Worm (Caenorhabditis elegans) whole organism, L3 larva: ENCODE results near the gene irld-24.
A peak's percentile ranks its signal among the peaks of the same experiment; 100 is the strongest.

Experiments used
- ceh-82 ChIP-seq: fragments of 150-350 bp; optimal IDR thresholded peaks from 2 replicates; lab custom pipeline; 2014; ENCODE audit warnings: missing biosample characterization, missing genetic modification characterization
- ceh-9 ChIP-seq: sonication (generic microtip); optimal IDR thresholded peaks from 2 replicates; lab custom pipeline; 2018; ENCODE audit warnings: missing biosample characterization, missing genetic modification characterization
- daf-12 ChIP-seq: fragments of 150-350 bp; optimal IDR thresholded peaks from 2 replicates; lab custom pipeline; 2014; ENCODE audit warnings: missing biosample characterization, missing genetic modification reagents, missing genetic modification characterization
- egl-27 ChIP-seq: sonication (generic microtip); optimal IDR thresholded peaks from 4 replicates; lab custom pipeline; 2017; ENCODE audit warnings: missing biosample characterization, missing genetic modification reagents, missing genetic modification characterization
- elt-1 ChIP-seq: fragments of 150-350 bp; optimal IDR thresholded peaks from 2 replicates; lab custom pipeline; 2014; ENCODE audit warnings: missing biosample characterization, missing genetic modification characterization
- elt-2 ChIP-seq: sonication (generic microtip); optimal IDR thresholded peaks from 2 replicates; lab custom pipeline; 2016; ENCODE audit warnings: missing genetic modification reagents, mild to moderate bottlenecking, missing genetic modification characterization, missing compliant biosample characterization
- fkh-10 ChIP-seq: sonication (generic microtip); optimal IDR thresholded peaks from 2 replicates; lab custom pipeline; 2017; ENCODE audit warnings: missing biosample characterization, missing genetic modification reagents, missing genetic modification characterization
- fkh-2 ChIP-seq: fragments of 150-350 bp; optimal IDR thresholded peaks from 2 replicates; lab custom pipeline; 2014; ENCODE audit warnings: missing biosample characterization, missing genetic modification reagents, missing genetic modification characterization
- jun-1 ChIP-seq: fragments of 150-350 bp; optimal IDR thresholded peaks from 2 replicates; lab custom pipeline; 2014; ENCODE audit warnings: missing biosample characterization, missing genetic modification reagents, missing genetic modification characterization
- lin-15B ChIP-seq: fragments of 150-350 bp; optimal IDR thresholded peaks from 2 replicates; lab custom pipeline; 2014; ENCODE audit warnings: missing biosample characterization, missing genetic modification characterization
- lin-39 ChIP-seq: fragments of 150-350 bp; optimal IDR thresholded peaks from 2 replicates; lab custom pipeline; 2018; ENCODE audit warnings: missing biosample characterization, missing genetic modification reagents, missing genetic modification characterization
- mdl-1 ChIP-seq: fragments of 150-350 bp; optimal IDR thresholded peaks from 2 replicates; lab custom pipeline; 2014; ENCODE audit warnings: missing biosample characterization, missing genetic modification characterization
- nfya-1 ChIP-seq: sonication (generic microtip); optimal IDR thresholded peaks from 2 replicates; lab custom pipeline; 2017; ENCODE audit warnings: missing genetic modification characterization, mild to moderate bottlenecking, missing compliant biosample characterization, antibody characterized with exemption, moderate library complexity; ENCODE audit not compliant: insufficient read depth
- nhr-12 ChIP-seq: fragments of 150-350 bp; optimal IDR thresholded peaks from 2 replicates; lab custom pipeline; 2014; ENCODE audit warnings: missing biosample characterization, missing genetic modification characterization
- nhr-43 ChIP-seq: sonication (generic microtip); optimal IDR thresholded peaks from 2 replicates; lab custom pipeline; 2016; ENCODE audit warnings: mild to moderate bottlenecking, missing genetic modification characterization, missing compliant biosample characterization; ENCODE audit not compliant: poor library complexity, severe bottlenecking
- nhr-77 ChIP-seq: fragments of 150-350 bp; optimal IDR thresholded peaks from 2 replicates; lab custom pipeline; 2014; ENCODE audit warnings: missing biosample characterization, missing genetic modification characterization
- pha-4 ChIP-seq: fragments of 150-350 bp; optimal IDR thresholded peaks from 2 replicates; lab custom pipeline; 2014; ENCODE audit warnings: missing biosample characterization, missing genetic modification reagents, missing genetic modification characterization
- pqm-1 ChIP-seq: fragments of 150-350 bp; optimal IDR thresholded peaks from 2 replicates; lab custom pipeline; 2017; ENCODE audit warnings: missing biosample characterization, missing genetic modification characterization, inconsistent platforms
- sea-2 ChIP-seq: fragments of 150-350 bp; sonication (generic microtip); optimal IDR thresholded peaks from 4 replicates; lab custom pipeline; 2014; ENCODE audit warnings: missing biosample characterization, missing genetic modification reagents, missing genetic modification characterization
- skn-1 ChIP-seq: fragments of 150-350 bp; optimal IDR thresholded peaks from 2 replicates; lab custom pipeline; 2014; ENCODE audit warnings: missing biosample characterization, missing genetic modification characterization
- tbx-2 ChIP-seq: sonication (generic microtip); optimal IDR thresholded peaks from 2 replicates; lab custom pipeline; 2016; ENCODE audit warnings: mild to moderate bottlenecking, missing genetic modification characterization, missing compliant biosample characterization
- unc-39 ChIP-seq: sonication (generic microtip); optimal IDR thresholded peaks from 4 replicates; lab custom pipeline; 2017; ENCODE audit warnings: missing biosample characterization, missing genetic modification characterization
- ztf-4 ChIP-seq: fragments of 150-350 bp; optimal IDR thresholded peaks from 2 replicates; lab custom pipeline; 2014; ENCODE audit warnings: missing biosample characterization, missing genetic modification characterization

Gene irld-24

ce11 chrX:14029872-14030271, 43.5 kb downstream of the irld-24 start:
- no peak for TF ChIP-seq nhr-12 (tag; lab: Kevin White, UChicago)
- TF ChIP-seq nfya-1 (tag; lab: Kevin White, UChicago) = no peak
- no peak for TF ChIP-seq jun-1 (tag; lab: Kevin White, UChicago)
- TF ChIP-seq fkh-2 = no peak
- TF ChIP-seq daf-12 (tag; lab: Kevin White, UChicago) = no peak
- TF ChIP-seq elt-1 (tag; lab: Kevin White, UChicago) = no peak
- no peak for TF ChIP-seq unc-39 (tag; lab: Kevin White, UChicago)
- no peak for TF ChIP-seq skn-1 (tag; lab: Kevin White, UChicago)
- no peak for TF ChIP-seq ceh-9 (tag; lab: Kevin White, UChicago)
- TF ChIP-seq nhr-77 (tag; lab: Kevin White, UChicago) = no peak

ce11 chrX:14030524-14030923, 44.1 kb downstream of the irld-24 start:
- TF ChIP-seq ztf-4 (tag; lab: Kevin White, UChicago) (no peak), elt-2 (tag; lab: Kevin White, UChicago) (peak; percentile 39), pqm-1 (tag; lab: Kevin White, UChicago) (peak; percentile 55), pha-4 (tag; lab: Kevin White, UChicago) (peak; percentile 29), nhr-43 (no peak)

ce11 chrX:14033494-14033893, 47.1 kb downstream of the irld-24 start, which contains the start of gene arrd-25:
Gene arrd-25 (plus strand): TSS chrX:14033794.
- TF ChIP-seq mdl-1 (tag; lab: Kevin White, UChicago) = no peak
- peak; percentile 38 for TF ChIP-seq pha-4 (tag; lab: Kevin White, UChicago)

DNA sequence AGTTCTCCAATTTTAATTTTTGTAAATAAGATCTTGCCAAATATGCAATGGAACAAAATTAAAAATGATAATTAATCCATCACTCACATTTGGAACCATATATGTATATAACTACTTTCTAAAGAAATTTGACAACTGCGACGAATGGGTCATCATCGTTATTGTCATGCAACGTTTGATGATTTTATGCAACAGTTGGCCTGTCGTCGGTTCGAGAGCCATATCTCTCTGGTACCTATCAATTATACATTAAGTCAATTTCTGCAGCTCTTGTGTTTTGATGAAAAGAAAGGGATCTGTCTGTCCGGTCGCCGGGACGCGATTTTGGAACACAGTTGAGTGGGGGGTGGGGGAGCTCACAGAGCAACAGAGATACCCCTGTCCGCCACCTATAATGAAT, 52.9 kb downstream of the irld-24 start:
- TF ChIP-seq tbx-2 (tag; lab: Kevin White, UChicago) (no peak), sea-2 (GFP tag; lab: Kevin White, UChicago) (no peak), egl-27 (tag; lab: Kevin White, UChicago) (no peak), lin-39 (tag; lab: Kevin White, UChicago) (no peak), ceh-9 (tag; lab: Kevin White, UChicago) (no peak), daf-12 (tag; lab: Kevin White, UChicago) (no peak), lin-15B (tag; lab: Kevin White, UChicago) (no peak), ceh-82 (tag; lab: Kevin White, UChicago) (no peak), nfya-1 (tag; lab: Kevin White, UChicago) (no peak), ztf-4 (tag; lab: Kevin White, UChicago) (no peak), elt-2 (tag; lab: Kevin White, UChicago) (no peak), fkh-10 (GFP tag; lab: Kevin White, UChicago) (no peak)
- TF ChIP-seq, all 47 proteins: peak for 0
